Fruit fly (Drosophila melanogaster): ENCODE results near the gene Gp93.

Gp93 gene

DNA sequence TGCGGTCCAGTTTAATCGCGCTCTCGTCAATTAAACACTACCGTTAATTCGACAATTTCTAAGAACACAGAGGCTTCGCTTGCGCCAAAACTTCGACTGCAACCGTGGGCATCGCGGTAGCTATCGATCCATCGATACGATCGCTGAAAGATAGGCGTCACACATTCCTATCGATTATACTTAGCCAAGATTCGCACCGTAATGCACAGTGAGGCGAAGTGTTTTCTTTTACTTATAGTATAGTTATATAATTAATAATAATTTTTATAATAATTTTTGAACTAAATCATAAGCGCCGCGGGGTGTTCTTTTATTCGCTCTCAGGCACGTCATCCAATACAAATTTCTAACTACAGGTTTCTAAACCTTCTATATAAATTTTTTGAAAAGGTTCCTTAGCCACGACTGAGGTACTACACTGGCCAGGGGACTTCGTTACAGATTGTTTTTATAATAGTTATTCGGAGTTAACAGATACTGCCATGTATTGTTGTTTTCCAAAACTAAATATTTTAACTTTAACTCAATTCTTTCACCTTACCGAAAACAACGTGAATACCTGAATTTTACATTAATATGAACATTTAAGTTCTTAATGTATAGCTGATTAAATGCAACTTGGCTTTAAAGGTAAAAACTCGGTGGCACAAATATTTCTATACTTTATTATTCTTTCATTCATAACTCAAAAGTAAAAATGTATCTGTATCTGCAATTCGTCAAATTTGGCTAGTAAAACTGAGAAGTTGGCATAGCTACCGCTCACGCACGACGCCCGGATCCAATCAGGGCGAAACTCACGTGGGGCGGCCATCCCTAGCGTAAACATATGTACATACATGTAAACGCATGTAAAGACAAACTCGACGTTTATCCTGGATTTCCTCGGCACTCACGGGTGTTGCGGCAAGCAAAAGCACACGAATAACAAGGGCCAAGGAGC lies 10.5 kb upstream of the Gp93 start, which contains the start of the genes NSD and BOD1 (continued):
- TF ChIP-seq wek (GFP tag; optimal IDR thresholded peaks at IDR 0.05) (no peak), danr (GFP tag; IDR thresholded peaks at IDR 0.05) (peak; percentile 24; the same call in 1 of the 2 replicates), CG7928 (GFP tag; optimal IDR thresholded peaks at IDR 0.05) (peak; percentile 1), CG3838 (GFP tag; optimal IDR thresholded peaks at IDR 0.05) (no peak), row (GFP tag; IDR thresholded peaks at IDR 0.05) (peak; percentile 92), hbn (GFP tag; IDR thresholded peaks at IDR 0.05; ENCODE audit: partially characterized antibody) (peak; percentile 86), HLH3B (GFP tag; IDR thresholded peaks at IDR 0.05) (peak; percentile 52; the same call in 1 of the 2 replicates), caup (GFP tag; optimal IDR thresholded peaks at IDR 0.05; ENCODE audit: severe bottlenecking) (peak; percentile 20), fd102C (GFP tag; optimal IDR thresholded peaks at IDR 0.05) (no peak), pan (optimal IDR thresholded peaks at IDR 0.05) (no peak), pan (GFP tag; optimal IDR thresholded peaks at IDR 0.05 in 1 of 2, IDR thresholded peaks at IDR 0.05 in 1 of 2) (peak in 1 of 2 experiments; percentile 66), crp (GFP tag; optimal IDR thresholded peaks at IDR 0.05) (peak in 1 of 2 experiments; percentile 39), CG2116 (GFP tag; optimal IDR thresholded peaks at IDR 0.05) (peak; percentile 98), dati (GFP tag; IDR thresholded peaks at IDR 0.05) (no peak), slou (GFP tag; optimal IDR thresholded peaks at IDR 0.05) (peak; percentile 42), CG3726 (GFP tag; IDR thresholded peaks at IDR 0.05) (peak; percentile 50; the same call in 1 of the 3 replicates), chm (GFP tag; IDR thresholded peaks at IDR 0.05) (no peak), CG7839 (tag; optimal IDR thresholded peaks at IDR 0.05) (peak; percentile 59), Six4 (GFP tag; optimal IDR thresholded peaks at IDR 0.05) (peak; percentile 43), zfh2 (GFP tag; optimal IDR thresholded peaks at IDR 0.05) (peak; percentile 45), Dip3 (GFP tag; optimal IDR thresholded peaks at IDR 0.05) (peak; percentile 24), da (GFP tag; optimal IDR thresholded peaks at IDR 0.05) (no peak), fru (optimal IDR thresholded peaks at IDR 0.05) (no peak), pnt (GFP tag; optimal IDR thresholded peaks at IDR 0.05) (no peak), CG3163 (GFP tag; optimal IDR thresholded peaks at IDR 0.05) (no peak), corto (GFP tag; optimal IDR thresholded peaks at IDR 0.05) (no peak), CG12659 (GFP tag; optimal IDR thresholded peaks at IDR 0.05) (peak; percentile 47), ranshi (GFP tag; IDR thresholded peaks at IDR 0.05) (peak; percentile 70), CG7745 (tag; optimal IDR thresholded peaks at IDR 0.05) (no peak), BEAF-32 (GFP tag; optimal IDR thresholded peaks at IDR 0.05) (peak; percentile 84), CG14667 (GFP tag; IDR thresholded peaks at IDR 0.05) (peak; percentile 58), fd64A (GFP tag; optimal IDR thresholded peaks at IDR 0.05) (no peak), CG4282 (GFP tag; optimal IDR thresholded peaks at IDR 0.05) (peak; percentile 50), Sin3A (optimal IDR thresholded peaks at IDR 0.05) (peak; percentile 5), jigr1 (GFP tag; IDR thresholded peaks at IDR 0.05) (peak; percentile 25; the same call in 1 of the 3 replicates), Lim3 (GFP tag; IDR thresholded peaks at IDR 0.05) (no peak), tx (GFP tag; optimal IDR thresholded peaks at IDR 0.05) (no peak), vnd (GFP tag; IDR thresholded peaks at IDR 0.05; ENCODE audit: partially characterized antibody) (peak; percentile 94), peb (GFP tag; IDR thresholded peaks at IDR 0.05) (no peak), CG14050 (GFP tag; IDR thresholded peaks at IDR 0.05) (peak; percentile 43; the same call in 2 of the 3 replicates), Hey (tag; optimal IDR thresholded peaks at IDR 0.05) (no peak), Atf-2 (GFP tag; optimal IDR thresholded peaks at IDR 0.05) (no peak), scrt (GFP tag; optimal IDR thresholded peaks at IDR 0.05) (no peak), pum (GFP tag; optimal IDR thresholded peaks at IDR 0.05) (no peak), Sox100B (GFP tag; optimal IDR thresholded peaks at IDR 0.05) (no peak), gcm2 (GFP tag; optimal IDR thresholded peaks at IDR 0.05) (no peak), lilli (GFP tag; optimal IDR thresholded peaks at IDR 0.05) (peak; percentile 40), CG11696 (GFP tag; IDR thresholded peaks at IDR 0.05) (no peak), MESR4 (GFP tag; optimal IDR thresholded peaks at IDR 0.05) (peak; percentile 72), Lpt (GFP tag; optimal IDR thresholded peaks at IDR 0.05) (no peak)

Data from whole organism, embryonic.